Fruit fly (Drosophila melanogaster): ENCODE measurements around the gene CG1607.
A peak's percentile ranks its signal among the peaks of the same experiment; 100 is the strongest.

DNA sequence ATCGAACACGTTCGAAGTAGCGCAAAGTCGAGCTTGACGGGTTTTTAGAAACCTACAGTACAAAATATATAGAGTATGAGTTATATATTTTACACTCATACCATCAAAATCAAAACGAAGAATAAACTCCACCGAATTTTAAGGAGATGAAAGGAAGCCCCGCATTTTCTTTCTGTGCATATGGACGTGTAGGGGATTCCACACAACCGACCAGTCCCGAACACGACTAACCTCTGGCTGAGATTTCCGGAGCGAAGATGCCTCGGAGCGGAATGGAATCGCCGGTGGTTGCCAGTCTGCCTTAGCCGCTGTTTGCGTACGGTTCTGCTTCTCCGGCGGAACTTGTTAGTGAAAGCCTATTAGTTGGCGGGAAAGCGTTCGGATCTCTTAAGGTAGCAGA lies 2.2 kb downstream of the CG1607 start:
- TF ChIP-seq dac (GFP tag; optimal IDR thresholded peaks at IDR 0.05) (peak; percentile 99), CG1621 (tag; optimal IDR thresholded peaks at IDR 0.05) (peak; percentile 97), dsx (GFP tag; optimal IDR thresholded peaks at IDR 0.05; ENCODE audit: poor library complexity, severe bottlenecking) (peak; percentile 86), pdm3 (GFP tag; optimal IDR thresholded peaks at IDR 0.05) (peak; percentile 98), Gug (GFP tag; IDR thresholded peaks at IDR 0.05) (peak; percentile 99), acj6 (GFP tag; optimal IDR thresholded peaks at IDR 0.05) (peak; percentile 99), CG11902 (GFP tag; optimal IDR thresholded peaks at IDR 0.05) (peak; percentile 97), spab (GFP tag; optimal IDR thresholded peaks at IDR 0.05) (peak; percentile 90), CG16779 (tag; optimal IDR thresholded peaks at IDR 0.05) (peak; percentile 97), CG10631 (GFP tag; optimal IDR thresholded peaks at IDR 0.05) (peak; percentile 99), CG6854 (GFP tag; optimal IDR thresholded peaks at IDR 0.05) (peak; percentile 98), CG9139 (GFP tag; optimal IDR thresholded peaks at IDR 0.05) (peak; percentile 66), Ets21C (GFP tag; optimal IDR thresholded peaks at IDR 0.05) (peak; percentile 99), Sox14 (GFP tag; optimal IDR thresholded peaks at IDR 0.05) (peak; percentile 99)

All from whole organism, prepupa.